Fruit fly (Drosophila melanogaster): ENCODE data around the gene CG14693.
A peak's percentile ranks its signal among the peaks of the same experiment; 100 is the strongest.

CG14693 gene

dm6 chr3R:10862773-10863445 lies 48.1 kb upstream of the CG14693 start, which contains the start of gene CG6574 (continued):
- no peak for TF ChIP-seq Hsf (GFP tag; optimal IDR thresholded peaks at IDR 0.05)
- TF ChIP-seq CG17829 (tag; optimal IDR thresholded peaks at IDR 0.05), result peak; percentile 3
- no peak for TF ChIP-seq CG8089 (GFP tag; optimal IDR thresholded peaks at IDR 0.05)
- no peak for TF ChIP-seq CG15514 (GFP tag; optimal IDR thresholded peaks at IDR 0.05)
- 0 out of 3 replicates have a peak, but pooled peaks have one; percentile 6 for TF ChIP-seq Doc3 (GFP tag; IDR thresholded peaks at IDR 0.05; ENCODE audit: partially characterized antibody)
- TF ChIP-seq Hmr (GFP tag; optimal IDR thresholded peaks at IDR 0.05), result peak; percentile 43
- peak; percentile 35 for TF ChIP-seq CG12071 (GFP tag; optimal IDR thresholded peaks at IDR 0.05)
- peak; percentile 2 for TF ChIP-seq HmgZ (tag; optimal IDR thresholded peaks at IDR 0.05)
- no peak for TF ChIP-seq twi (tag; optimal IDR thresholded peaks at IDR 0.05)
- TF ChIP-seq CG1603 (tag; optimal IDR thresholded peaks at IDR 0.05), result peak; percentile 19
- peak; percentile 79; the same call in 3 of the 4 replicates for TF ChIP-seq chinmo (GFP tag; IDR thresholded peaks at IDR 0.05; ENCODE audit: partially characterized antibody)
- no peak for TF ChIP-seq nerfin-2 (GFP tag; IDR thresholded peaks at IDR 0.05; ENCODE audit: partially characterized antibody)
- TF ChIP-seq abd-A (tag; optimal IDR thresholded peaks at IDR 0.05), result no peak
- TF ChIP-seq CG13296 (GFP tag; optimal IDR thresholded peaks at IDR 0.05), result peak; percentile 11
- TF ChIP-seq CG3838 (GFP tag; optimal IDR thresholded peaks at IDR 0.05), result peak; percentile 17
- TF ChIP-seq Doc2 (GFP tag; IDR thresholded peaks at IDR 0.05), result no peak
- TF ChIP-seq exex (tag; optimal IDR thresholded peaks at IDR 0.05), result peak; percentile 67
- TF ChIP-seq Drgx (GFP tag; IDR thresholded peaks at IDR 0.05), result peak; percentile 44; the same call in 1 of the 2 replicates
- TF ChIP-seq zfh1 (GFP tag; IDR thresholded peaks at IDR 0.05), result 0 out of 3 replicates have a peak, but pooled peaks have one; percentile 18
- no peak for TF ChIP-seq CG11247 (GFP tag; IDR thresholded peaks at IDR 0.05)
- no peak for TF ChIP-seq Bgb (GFP tag; IDR thresholded peaks at IDR 0.05; ENCODE audit: partially characterized antibody)
- peak; percentile 6 for TF ChIP-seq ind (GFP tag; optimal IDR thresholded peaks at IDR 0.05)
- no peak for TF ChIP-seq Poxn (GFP tag; IDR thresholded peaks at IDR 0.05)
- TF ChIP-seq fu2 (GFP tag; optimal IDR thresholded peaks at IDR 0.05), result no peak
- no peak for TF ChIP-seq dysf (GFP tag; IDR thresholded peaks at IDR 0.05)
- TF ChIP-seq seq (GFP tag; IDR thresholded peaks at IDR 0.05), result no peak
- peak; percentile 73 for TF ChIP-seq CG4854 (GFP tag; optimal IDR thresholded peaks at IDR 0.05)
- 0 out of 3 replicates have a peak, but pooled peaks have one; percentile 14 for TF ChIP-seq Opbp (GFP tag; IDR thresholded peaks at IDR 0.05; ENCODE audit: partially characterized antibody)
- TF ChIP-seq vvl (GFP tag; IDR thresholded peaks at IDR 0.05), result peak; percentile 59; the same call in 1 of the 2 replicates
- TF ChIP-seq trem (tag; optimal IDR thresholded peaks at IDR 0.05), result peak; percentile 41
- peak; percentile 38; the same call in 1 of the 3 replicates for TF ChIP-seq CG14050 (GFP tag; IDR thresholded peaks at IDR 0.05)
- TF ChIP-seq esg (GFP tag; conservative IDR thresholded peaks at IDR 0.05), result no peak; the same call in 1 of the 2 replicates
- TF ChIP-seq Mes4 (GFP tag; optimal IDR thresholded peaks at IDR 0.05), result no peak
- peak; percentile 8 for TF ChIP-seq CG13624 (GFP tag; optimal IDR thresholded peaks at IDR 0.05)
- TF ChIP-seq oc (tag; optimal IDR thresholded peaks at IDR 0.05), result no peak
- TF ChIP-seq E2f1 (GFP tag; IDR thresholded peaks at IDR 0.05), result 0 out of 2 replicates have a peak, but pooled peaks have one; percentile 5
- peak; percentile 98 for TF ChIP-seq CG9437 (GFP tag; optimal IDR thresholded peaks at IDR 0.05)
- TF ChIP-seq CG14710 (tag; optimal IDR thresholded peaks at IDR 0.05), result peak; percentile 15
- peak; percentile 20; the same call in 1 of the 3 replicates for TF ChIP-seq CG34422 (GFP tag; IDR thresholded peaks at IDR 0.05)
- peak; percentile 6 for TF ChIP-seq gro (GFP tag; optimal IDR thresholded peaks at IDR 0.05)
- TF ChIP-seq bowl (GFP tag; IDR thresholded peaks at IDR 0.05), result no peak
- peak; percentile 11 for TF ChIP-seq stwl (tag; optimal IDR thresholded peaks at IDR 0.05)
- TF ChIP-seq CG31365 (tag; optimal IDR thresholded peaks at IDR 0.05), result peak; percentile 34
- no peak for TF ChIP-seq Sry-β (GFP tag; optimal IDR thresholded peaks at IDR 0.05)
- no peak for TF ChIP-seq fd102C (GFP tag; optimal IDR thresholded peaks at IDR 0.05)
- TF ChIP-seq CG2712 (tag; optimal IDR thresholded peaks at IDR 0.05), result peak; percentile 6
- TF ChIP-seq CG11398 (GFP tag; optimal IDR thresholded peaks at IDR 0.05), result no peak
- TF ChIP-seq Meics (GFP tag; optimal IDR thresholded peaks at IDR 0.05), result peak; percentile 23
- no peak for TF ChIP-seq CG30020 (tag; optimal IDR thresholded peaks at IDR 0.05)
